Worm (Caenorhabditis elegans) whole organism, L2 larva: ENCODE data around the gene F25B4.8.

Experiments
- ZK546.5 ChIP-seq: sonication (generic microtip); optimal IDR thresholded peaks from 2 replicates; lab custom pipeline; 2017; ENCODE audit warnings: missing biosample characterization, missing genetic modification characterization
- ama-1 ChIP-seq: fragments of 150-350 bp; optimal IDR thresholded peaks from 2 replicates; lab custom pipeline; 2018; ENCODE audit warnings: inconsistent platforms
- fos-1 ChIP-seq: fragments of 150-350 bp; optimal IDR thresholded peaks from 2 replicates; lab custom pipeline; 2014; ENCODE audit warnings: missing biosample characterization, missing genetic modification characterization
- lsy-2 ChIP-seq, 2 experiments: fragments of 150-350 bp in 1 of 2; sonication (generic microtip) in 1 of 2; optimal IDR thresholded peaks; 2 replicates each; lab custom pipeline; 2014 to 2017; ENCODE audit warnings: missing biosample characterization in 2 of 2, missing genetic modification characterization in 2 of 2
- nhr-12 ChIP-seq: fragments of 150-350 bp; optimal IDR thresholded peaks from 2 replicates; lab custom pipeline; 2014; ENCODE audit warnings: missing biosample characterization, missing genetic modification characterization
- nhr-6 ChIP-seq: fragments of 150-350 bp; optimal IDR thresholded peaks from 2 replicates; lab custom pipeline; 2014; ENCODE audit warnings: missing biosample characterization, missing genetic modification characterization
- sma-9 ChIP-seq, 2 experiments: fragments of 150-350 bp in 1 of 2; sonication (generic microtip) in 1 of 2; optimal IDR thresholded peaks; 2 replicates each; lab custom pipeline; 2014 to 2016; ENCODE audit warnings: missing genetic modification characterization in 2 of 2, mild to moderate bottlenecking in 1 of 2, missing biosample characterization in 1 of 2, missing compliant biosample characterization in 1 of 2, missing genetic modification reagents in 1 of 2, moderate library complexity in 1 of 2
- snpc-4 ChIP-seq: fragments of 150-350 bp; optimal IDR thresholded peaks from 2 replicates; lab custom pipeline; 2014; ENCODE audit warnings: missing biosample characterization, missing genetic modification characterization
- unc-55 ChIP-seq: fragments of 150-350 bp; sonication (generic microtip); optimal IDR thresholded peaks from 3 replicates; lab custom pipeline; 2014; ENCODE audit warnings: missing biosample characterization, missing genetic modification reagents, missing genetic modification characterization
- ztf-4 ChIP-seq: fragments of 150-350 bp; optimal IDR thresholded peaks from 2 replicates; lab custom pipeline; 2014; ENCODE audit warnings: missing biosample characterization, missing genetic modification characterization

ce11 chrV:5695635-5696034, 4.1 kb upstream of the F25B4.8 start:
- TF ChIP-seq ztf-4 (tag; lab: Kevin White, UChicago) (no peak), sma-9 (GFP tag; optimal IDR thresholded peaks at IDR 0.05; lab: Kevin White, UChicago) (no peak), sma-9 (tag; optimal IDR thresholded peaks at IDR 0.05; lab: Kevin White, UChicago) (no peak), unc-55 (no peak), snpc-4 (tag; lab: Kevin White, UChicago) (no peak), fos-1 (tag; lab: Kevin White, UChicago) (no peak), nhr-6 (tag; lab: Kevin White, UChicago) (no peak), ama-1 (lab: Kevin White, UChicago) (no peak), nhr-12 (tag; lab: Kevin White, UChicago) (no peak), ZK546.5 (tag; lab: Kevin White, UChicago) (no peak), lsy-2 (tag; optimal IDR thresholded peaks at IDR 0.05; lab: Kevin White, UChicago) (no peak)
